Worm (Caenorhabditis elegans) whole organism, L3 larva: ENCODE results near the gene mdmh-35.

Source experiments
- ZK546.5 ChIP-seq: sonication (generic microtip); optimal IDR thresholded peaks from 2 replicates; lab custom pipeline; 2017; ENCODE audit warnings: missing biosample characterization, missing genetic modification characterization
- ama-1 ChIP-seq: fragments of 150-350 bp; optimal IDR thresholded peaks from 2 replicates; lab custom pipeline; 2018
- nhr-11 ChIP-seq: fragments of 150-350 bp; optimal IDR thresholded peaks from 2 replicates; lab custom pipeline; 2014; ENCODE audit warnings: missing biosample characterization, missing genetic modification characterization
- pqm-1 ChIP-seq: fragments of 150-350 bp; optimal IDR thresholded peaks from 2 replicates; lab custom pipeline; 2017; ENCODE audit warnings: missing biosample characterization, missing genetic modification characterization, inconsistent platforms
- unc-62 ChIP-seq: fragments of 150-350 bp; sonication (generic microtip); optimal IDR thresholded peaks from 4 replicates; lab custom pipeline; 2014; ENCODE audit warnings: missing biosample characterization, missing genetic modification reagents, missing genetic modification characterization

ce11 chrII:7895190-7895589, 39.7 kb upstream of the mdmh-35 start:
- TF ChIP-seq pqm-1: no peak
- no peak for TF ChIP-seq ama-1 (lab: Kevin White, UChicago)
- TF ChIP-seq unc-62 (GFP tag; lab: Kevin White, UChicago): no peak
- no peak for TF ChIP-seq nhr-11 (tag; lab: Kevin White, UChicago)
- TF ChIP-seq ZK546.5 (tag; lab: Kevin White, UChicago): no peak
